Fruit fly (Drosophila melanogaster): ENCODE data around the gene CG32270.

CG32270 gene

DNA sequence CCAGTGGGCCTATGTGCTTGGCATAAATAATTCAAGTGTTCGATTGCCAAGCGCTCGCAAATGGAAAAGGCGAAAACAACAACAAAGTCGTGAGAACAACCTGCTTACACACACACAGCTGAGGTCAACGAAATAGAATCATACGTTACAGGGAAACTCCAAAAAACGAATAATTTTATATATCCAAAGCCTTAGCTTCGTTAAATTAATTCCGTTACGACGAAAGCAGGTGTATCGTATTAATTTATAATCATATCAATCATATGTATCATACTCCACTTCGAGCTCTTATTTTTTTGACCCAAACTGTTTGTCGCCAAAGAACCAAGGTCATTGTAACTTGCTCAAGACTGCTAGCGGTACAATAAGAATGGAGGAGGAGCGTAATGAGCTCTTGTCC lies 29.3 kb downstream of the CG32270 start (continued):
- no peak for TF ChIP-seq tio (GFP tag; optimal IDR thresholded peaks at IDR 0.05)
- TF ChIP-seq CG11093 (GFP tag; IDR thresholded peaks at IDR 0.05) = peak; percentile 86
- TF ChIP-seq Aef1 (GFP tag; IDR thresholded peaks at IDR 0.05) = peak; percentile 84
- no peak for TF ChIP-seq gcm (GFP tag; optimal IDR thresholded peaks at IDR 0.05)
- peak; percentile 86 for TF ChIP-seq NFAT (GFP tag; IDR thresholded peaks at IDR 0.05)
- TF ChIP-seq HLH54F (GFP tag; optimal IDR thresholded peaks at IDR 0.05) = peak; percentile 77
- TF ChIP-seq wek (GFP tag; optimal IDR thresholded peaks at IDR 0.05) = peak; percentile 48
- TF ChIP-seq CG15269 (tag; optimal IDR thresholded peaks at IDR 0.05) = peak; percentile 91
- TF ChIP-seq YL-1 (GFP tag; optimal IDR thresholded peaks at IDR 0.05) = peak; percentile 42
- peak; percentile 85 for TF ChIP-seq Mrtf (GFP tag; IDR thresholded peaks at IDR 0.05)
- TF ChIP-seq CG4424 (GFP tag; optimal IDR thresholded peaks at IDR 0.05) = peak; percentile 90
- TF ChIP-seq CG11504 (tag; optimal IDR thresholded peaks at IDR 0.05) = no peak
- TF ChIP-seq fru (optimal IDR thresholded peaks at IDR 0.05) = no peak
- TF ChIP-seq sqz (GFP tag; optimal IDR thresholded peaks at IDR 0.05) = no peak
- 0 out of 2 replicates have a peak, but pooled peaks have one; percentile 38 for TF ChIP-seq gt (GFP tag; IDR thresholded peaks at IDR 0.05)
- peak; percentile 63 for TF ChIP-seq CG9437 (GFP tag; optimal IDR thresholded peaks at IDR 0.05)
- TF ChIP-seq hbn (GFP tag; IDR thresholded peaks at IDR 0.05; ENCODE audit: partially characterized antibody) = no peak
- peak; percentile 82 for TF ChIP-seq CG6854 (GFP tag; optimal IDR thresholded peaks at IDR 0.05)
- TF ChIP-seq tup (GFP tag; optimal IDR thresholded peaks at IDR 0.05) = peak; percentile 68
- peak; percentile 55 for TF ChIP-seq CG7271 (tag; optimal IDR thresholded peaks at IDR 0.05)
- TF ChIP-seq Dip3 (GFP tag; optimal IDR thresholded peaks at IDR 0.05) = peak; percentile 77
- TF ChIP-seq gsb (GFP tag; IDR thresholded peaks at IDR 0.05) = peak; percentile 88
- TF ChIP-seq Dp (GFP tag; optimal IDR thresholded peaks at IDR 0.05) = no peak
- no peak for TF ChIP-seq CG34224 (GFP tag; IDR thresholded peaks at IDR 0.05; ENCODE audit: partially characterized antibody)
- peak; percentile 77 for TF ChIP-seq CG1602 (GFP tag; optimal IDR thresholded peaks at IDR 0.05)
- peak; percentile 91 for TF ChIP-seq CG13296 (GFP tag; optimal IDR thresholded peaks at IDR 0.05)
- peak; percentile 82 for TF ChIP-seq ase (GFP tag; IDR thresholded peaks at IDR 0.05)
- no peak for TF ChIP-seq vnd (GFP tag; IDR thresholded peaks at IDR 0.05; ENCODE audit: partially characterized antibody)
- TF ChIP-seq CG14441 (GFP tag; IDR thresholded peaks at IDR 0.05) = peak; percentile 93
- TF ChIP-seq gcm2 (GFP tag; optimal IDR thresholded peaks at IDR 0.05) = peak; percentile 83
- peak; percentile 88 for TF ChIP-seq chm (GFP tag; IDR thresholded peaks at IDR 0.05)
- no peak for TF ChIP-seq aop (GFP tag; IDR thresholded peaks at IDR 0.05)
- peak; percentile 53 for TF ChIP-seq NC2α (GFP tag; optimal IDR thresholded peaks at IDR 0.05)
- no peak for TF ChIP-seq HLHmδ (GFP tag; optimal IDR thresholded peaks at IDR 0.05)
- peak; percentile 43 for TF ChIP-seq fu2 (GFP tag; optimal IDR thresholded peaks at IDR 0.05)
- no peak for TF ChIP-seq amos (GFP tag; IDR thresholded peaks at IDR 0.05; ENCODE audit: partially characterized antibody)
- peak; percentile 77 for TF ChIP-seq CG15696 (tag; optimal IDR thresholded peaks at IDR 0.05)
- TF ChIP-seq CG8359 (GFP tag; optimal IDR thresholded peaks at IDR 0.05; ENCODE audit: borderline replicate concordance) = peak; percentile 79
- TF ChIP-seq Adf1 (GFP tag; IDR thresholded peaks at IDR 0.05) = peak; percentile 41; the same call in 1 of the 2 replicates
- TF ChIP-seq bcd (GFP tag; optimal IDR thresholded peaks at IDR 0.05) = peak; percentile 88
- TF ChIP-seq CG18262 (tag; optimal IDR thresholded peaks at IDR 0.05) = peak; percentile 89
- TF ChIP-seq zf30C (GFP tag; optimal IDR thresholded peaks at IDR 0.05) = no peak
- peak; percentile 80 for TF ChIP-seq vfl (GFP tag; optimal IDR thresholded peaks at IDR 0.05)
- TF ChIP-seq CG2202 (tag; optimal IDR thresholded peaks at IDR 0.05) = peak; percentile 74
- peak; percentile 80 for TF ChIP-seq Dek (tag; optimal IDR thresholded peaks at IDR 0.05)
- TF ChIP-seq Blimp-1 (GFP tag; optimal IDR thresholded peaks at IDR 0.05) = peak; percentile 88
- peak; percentile 90 for TF ChIP-seq Atf6 (GFP tag; IDR thresholded peaks at IDR 0.05)
- TF ChIP-seq CG2712 (tag; optimal IDR thresholded peaks at IDR 0.05) = peak; percentile 92
- TF ChIP-seq org-1 (GFP tag; optimal IDR thresholded peaks at IDR 0.05) = peak; percentile 83
- peak; percentile 87 for TF ChIP-seq CG2120 (GFP tag; optimal IDR thresholded peaks at IDR 0.05)
- TF ChIP-seq CG11696 (GFP tag; IDR thresholded peaks at IDR 0.05) = peak; percentile 99
